Fruit fly (Drosophila melanogaster) whole organism: Measurements from ENCODE around the gene glo.

Experiments used
- Dll ChIP-seq: fragments of >200 bp; optimal IDR thresholded peaks from 2 replicates; lab custom pipeline; 2017
- EcR ChIP-seq, 2 experiments: fragments of >200 bp; optimal IDR thresholded peaks; 2 replicates each; lab custom pipeline; 2017; ENCODE audit warnings: missing biosample characterization in 2 of 2, missing genetic modification characterization in 2 of 2, missing genetic modification reagents in 2 of 2
- pan ChIP-seq: fragments of >200 bp; optimal IDR thresholded peaks from 2 replicates; lab custom pipeline; 2017
- psq ChIP-seq: fragments of >200 bp; optimal IDR thresholded peaks from 2 replicates; lab custom pipeline; 2017
- usp ChIP-seq: fragments of >200 bp; optimal IDR thresholded peaks from 2 replicates; lab custom pipeline; 2017; ENCODE audit warnings: missing biosample characterization, missing genetic modification characterization, mixed read lengths

- TF ChIP-seq psq (lab: Kevin White, UChicago) (no peak), usp (no peak), EcR (GFP tag; optimal IDR thresholded peaks at IDR 0.05; lab: Kevin White, UChicago) (no peak), Dll (lab: Kevin White, UChicago) (no peak), pan (lab: Kevin White, UChicago) (no peak)
Measured at dm6 chr3R:11809620-11810019, 9.6 kb downstream of the glo start.
